Fruit fly (Drosophila melanogaster) whole organism, embryonic: ENCODE results near the gene CG1979.
A peak's percentile ranks its signal among the peaks of the same experiment; 100 is the strongest.

ENCODE experiments used
- Atf6 ChIP-seq: fragments of 200-800 bp; sonication (Bioruptor generic); IDR thresholded peaks from 2 replicates; pipeline ENCODE4 v1.3.6; 2022; ENCODE audit warnings: missing biosample characterization, missing genetic modification characterization
- Awh ChIP-seq: fragments of 200-800 bp; sonication (Bioruptor generic); IDR thresholded peaks from 2 replicates; pipeline ENCODE4, ENCODE4 v1.3.6; 2022; ENCODE audit warnings: missing biosample characterization, missing genetic modification characterization
- Bdp1 ChIP-seq: fragments of 200-800 bp; sonication (Bioruptor generic); optimal IDR thresholded peaks from 3 replicates; lab custom pipeline; 2016; ENCODE audit warnings: missing biosample characterization, missing genetic modification characterization
- CG11093 ChIP-seq: fragments of 200-800 bp; sonication (Bioruptor generic); IDR thresholded peaks from 3 replicates; pipeline ENCODE4 v1.3.6; 2022; ENCODE audit warnings: missing biosample characterization, missing genetic modification characterization
- CG11247 ChIP-seq: fragments of 200-800 bp; sonication (Bioruptor generic); IDR thresholded peaks from 2 replicates; pipeline ENCODE4 v1.3.6; 2022; ENCODE audit warnings: missing biosample characterization, missing genetic modification characterization
- CG11723 ChIP-seq: fragments of 200-800 bp; sonication (Bioruptor generic); optimal IDR thresholded peaks from 2 replicates; lab custom pipeline; 2017; ENCODE audit warnings: missing biosample characterization, mild to moderate bottlenecking, missing genetic modification characterization
- CG12299 ChIP-seq: fragments of 200-800 bp; sonication (Bioruptor generic); optimal IDR thresholded peaks from 2 replicates; lab custom pipeline; 2018; ENCODE audit warnings: missing biosample characterization, mild to moderate bottlenecking, missing genetic modification characterization
- CG1529 ChIP-seq: fragments of 200-800 bp; sonication (Bioruptor generic); optimal IDR thresholded peaks from 3 replicates; lab custom pipeline; 2018; ENCODE audit warnings: missing biosample characterization, missing genetic modification characterization
- CG16779 ChIP-seq: fragments of 200-800 bp; sonication (Bioruptor generic); IDR thresholded peaks from 2 replicates; pipeline ENCODE4 v1.3.6; 2022; ENCODE audit warnings: missing biosample characterization, missing genetic modification characterization
- CG16813 ChIP-seq: fragments of 200-800 bp; sonication (Bioruptor generic); IDR thresholded peaks from 3 replicates; pipeline ENCODE4 v1.3.6; 2022; ENCODE audit warnings: missing biosample characterization, missing genetic modification characterization; ENCODE audit not compliant: partially characterized antibody
- CG17359 ChIP-seq: fragments of 200-800 bp; sonication (Bioruptor generic); optimal IDR thresholded peaks from 3 replicates; lab custom pipeline; 2018; ENCODE audit warnings: missing biosample characterization, mild to moderate bottlenecking, missing genetic modification characterization, moderate library complexity
- CG17385 ChIP-seq: fragments of 200-800 bp; sonication (Bioruptor generic); optimal IDR thresholded peaks from 3 replicates; lab custom pipeline; 2018; ENCODE audit warnings: missing biosample characterization, mild to moderate bottlenecking, missing genetic modification characterization
- CG30020 ChIP-seq: fragments of 200-800 bp; optimal IDR thresholded peaks from 2 replicates; lab custom pipeline; 2019; ENCODE audit warnings: missing biosample characterization, mild to moderate bottlenecking, missing genetic modification characterization, moderate library complexity
- CG31365 ChIP-seq: fragments of 200-800 bp; sonication (Bioruptor generic); optimal IDR thresholded peaks from 2 replicates; lab custom pipeline; 2018; ENCODE audit warnings: missing biosample characterization, mild to moderate bottlenecking, missing genetic modification characterization
- CG4404 ChIP-seq: fragments of 200-800 bp; sonication (Bioruptor generic); IDR thresholded peaks from 2 replicates; pipeline ENCODE4 v1.3.6; 2022; ENCODE audit warnings: missing biosample characterization, missing genetic modification characterization
- CG9215 ChIP-seq: fragments of 200-800 bp; sonication (Bioruptor generic); IDR thresholded peaks from 2 replicates; pipeline ENCODE4 v1.3.6; 2022; ENCODE audit warnings: missing biosample characterization, missing genetic modification characterization
- CTCF ChIP-seq: fragments of 200-800 bp; sonication (Bioruptor generic); optimal IDR thresholded peaks from 2 replicates; lab custom pipeline; 2017; ENCODE audit warnings: missing biosample characterization, mild to moderate bottlenecking, missing genetic modification characterization, moderate library complexity
- Dip2 ChIP-seq: fragments of 200-800 bp; sonication (Bioruptor generic); IDR thresholded peaks from 2 replicates; pipeline ENCODE4 v1.3.6; 2022; ENCODE audit warnings: missing biosample characterization, missing genetic modification characterization
- Dip3 ChIP-seq: fragments of 200-800 bp; sonication (Bioruptor generic); optimal IDR thresholded peaks from 3 replicates; lab custom pipeline; 2016; ENCODE audit warnings: missing biosample characterization, missing genetic modification characterization
- Dref ChIP-seq: fragments of 200-800 bp; sonication (Bioruptor generic); IDR thresholded peaks from 2 replicates; pipeline ENCODE4 v1.3.6; 2022; ENCODE audit warnings: missing biosample characterization, missing genetic modification characterization
- HHEX ChIP-seq: fragments of 200-800 bp; sonication (Bioruptor generic); optimal IDR thresholded peaks from 3 replicates; lab custom pipeline; 2017; ENCODE audit warnings: missing biosample characterization, mild to moderate bottlenecking, missing genetic modification characterization, missing genetic modification reagents
- HLH54F ChIP-seq: fragments of 200-800 bp; sonication (Bioruptor generic); optimal IDR thresholded peaks from 3 replicates; lab custom pipeline; 2016; ENCODE audit warnings: missing biosample characterization, missing genetic modification characterization
- Hand ChIP-seq: fragments of 200-800 bp; sonication (Bioruptor generic); optimal IDR thresholded peaks from 2 replicates; lab custom pipeline; 2017; ENCODE audit warnings: mild to moderate bottlenecking, missing biosample characterization, missing genetic modification reagents, missing genetic modification characterization
- MESR4 ChIP-seq: fragments of 200-800 bp; sonication (Bioruptor generic); optimal IDR thresholded peaks from 2 replicates; lab custom pipeline; 2018; ENCODE audit warnings: missing biosample characterization, mild to moderate bottlenecking, missing genetic modification characterization, moderate library complexity
- Myb ChIP-seq: fragments of 200-800 bp; sonication (Bioruptor generic); optimal IDR thresholded peaks from 2 replicates; lab custom pipeline; 2016; ENCODE audit warnings: missing biosample characterization, missing genetic modification characterization
- Oli ChIP-seq: fragments of 200-800 bp; sonication (Bioruptor generic); optimal IDR thresholded peaks from 2 replicates; lab custom pipeline; 2018; ENCODE audit warnings: missing biosample characterization, mild to moderate bottlenecking, missing genetic modification characterization, moderate library complexity
- Opbp ChIP-seq: fragments of 200-800 bp; sonication (Bioruptor generic); IDR thresholded peaks from 3 replicates; pipeline ENCODE4 v1.3.6; 2022; ENCODE audit warnings: missing biosample characterization, missing genetic modification characterization; ENCODE audit not compliant: partially characterized antibody
- PHDP ChIP-seq: fragments of 200-800 bp; sonication (Bioruptor generic); optimal IDR thresholded peaks from 3 replicates; lab custom pipeline; 2018; ENCODE audit warnings: missing biosample characterization, mild to moderate bottlenecking, missing genetic modification characterization, moderate library complexity
- Poxn ChIP-seq: fragments of 200-800 bp; sonication (Bioruptor generic); IDR thresholded peaks from 2 replicates; pipeline ENCODE4 v1.3.6; 2022; ENCODE audit warnings: missing biosample characterization, missing genetic modification characterization
- Ravus ChIP-seq: fragments of 200-800 bp; sonication (Bioruptor generic); IDR thresholded peaks from 2 replicates; pipeline ENCODE4 v1.3.6; 2022; ENCODE audit warnings: missing biosample characterization, missing genetic modification characterization
- Spps ChIP-seq: fragments of 200-800 bp; sonication (Bioruptor generic); optimal IDR thresholded peaks from 2 replicates; lab custom pipeline; 2018; ENCODE audit warnings: missing biosample characterization, mild to moderate bottlenecking, missing genetic modification characterization
- Stat92E ChIP-seq, 3 experiments: fragments of >200 bp in 2 of 3; fragments of 200-800 bp in 1 of 3; sonication (Bioruptor generic) in 1 of 3; optimal IDR thresholded peaks; 2 replicates each; lab custom pipeline; 2017 to 2019; ENCODE audit warnings: missing biosample characterization in 3 of 3, missing genetic modification characterization in 3 of 3, mild to moderate bottlenecking in 1 of 3, moderate library complexity in 1 of 3
- al ChIP-seq: fragments of 200-800 bp; sonication (Bioruptor generic); IDR thresholded peaks from 2 replicates; pipeline ENCODE4 v1.3.6; 2022; ENCODE audit warnings: missing biosample characterization, missing genetic modification characterization
- ase ChIP-seq: fragments of 200-800 bp; sonication (Bioruptor generic); IDR thresholded peaks from 3 replicates; pipeline ENCODE4 v1.3.6; 2022; ENCODE audit warnings: missing biosample characterization, missing genetic modification characterization
- caup ChIP-seq: fragments of 200-800 bp; sonication (Bioruptor generic); optimal IDR thresholded peaks from 3 replicates; lab custom pipeline; 2017; ENCODE audit warnings: missing biosample characterization, mild to moderate bottlenecking, missing genetic modification characterization, moderate library complexity; ENCODE audit not compliant: severe bottlenecking
- cg ChIP-seq: fragments of 200-800 bp; sonication (Bioruptor generic); optimal IDR thresholded peaks from 3 replicates; lab custom pipeline; 2019; ENCODE audit warnings: missing biosample characterization, mild to moderate bottlenecking, missing genetic modification characterization, moderate library complexity
- ci ChIP-seq: fragments of 200-800 bp; sonication (Bioruptor generic); IDR thresholded peaks from 3 replicates; pipeline ENCODE4 v1.3.6; 2022; ENCODE audit warnings: missing biosample characterization, missing genetic modification characterization
- da ChIP-seq: fragments of 200-800 bp; sonication (Bioruptor generic); optimal IDR thresholded peaks from 2 replicates; lab custom pipeline; 2016; ENCODE audit warnings: missing biosample characterization, missing genetic modification characterization
- dpn ChIP-seq, 2 experiments: fragments of 200-800 bp; sonication (Bioruptor generic); optimal IDR thresholded peaks; 3 replicates each; lab custom pipeline; 2016; ENCODE audit warnings: missing biosample characterization in 2 of 2, missing genetic modification characterization in 2 of 2
- gcm ChIP-seq: fragments of 200-800 bp; sonication (Bioruptor generic); optimal IDR thresholded peaks from 2 replicates; lab custom pipeline; 2019; ENCODE audit warnings: missing biosample characterization, mild to moderate bottlenecking, missing genetic modification characterization, moderate library complexity
- hb ChIP-seq: fragments of 200-800 bp; sonication (Bioruptor generic); IDR thresholded peaks from 3 replicates; pipeline ENCODE4 v1.3.6; 2022; ENCODE audit warnings: missing biosample characterization, missing genetic modification characterization; ENCODE audit not compliant: partially characterized antibody
- kay ChIP-seq: fragments of 200-800 bp; sonication (Bioruptor generic); optimal IDR thresholded peaks from 2 replicates; lab custom pipeline; 2016; ENCODE audit warnings: missing biosample characterization, missing genetic modification characterization
- lilli ChIP-seq: fragments of 200-800 bp; sonication (Bioruptor generic); optimal IDR thresholded peaks from 3 replicates; lab custom pipeline; 2016; ENCODE audit warnings: missing biosample characterization, missing genetic modification characterization
- nerfin-1 ChIP-seq: fragments of 200-800 bp; sonication (Bioruptor generic); optimal IDR thresholded peaks from 3 replicates; lab custom pipeline; 2019; ENCODE audit warnings: missing biosample characterization, mild to moderate bottlenecking, missing genetic modification characterization, moderate library complexity
- pb ChIP-seq: fragments of 200-800 bp; sonication (Bioruptor generic); optimal IDR thresholded peaks from 3 replicates; lab custom pipeline; 2016; ENCODE audit warnings: missing biosample characterization, missing genetic modification characterization
- pho ChIP-seq: fragments of 200-800 bp; sonication (Bioruptor generic); optimal IDR thresholded peaks from 2 replicates; lab custom pipeline; 2016; ENCODE audit warnings: missing biosample characterization, missing genetic modification characterization
- phol ChIP-seq: fragments of 200-800 bp; sonication (Bioruptor generic); optimal IDR thresholded peaks from 3 replicates; lab custom pipeline; 2018; ENCODE audit warnings: missing biosample characterization, mild to moderate bottlenecking, missing genetic modification characterization, moderate library complexity
- ro ChIP-seq: fragments of 200-800 bp; sonication (Bioruptor generic); IDR thresholded peaks from 2 replicates; pipeline ENCODE4 v1.3.6; 2022; ENCODE audit warnings: missing biosample characterization, missing genetic modification characterization
- schlank ChIP-seq: fragments of 200-800 bp; sonication (Bioruptor generic); optimal IDR thresholded peaks from 2 replicates; lab custom pipeline; 2018; ENCODE audit warnings: missing biosample characterization, mild to moderate bottlenecking, missing genetic modification characterization
- sens ChIP-seq: fragments of 200-800 bp; sonication (Bioruptor generic); peaks from one replicate; lab custom pipeline; 2016; ENCODE audit warnings: missing biosample characterization, missing genetic modification characterization
- seq ChIP-seq: fragments of 200-800 bp; sonication (Bioruptor generic); IDR thresholded peaks from 2 replicates; pipeline ENCODE4 v1.3.6; 2022; ENCODE audit warnings: missing biosample characterization, missing genetic modification characterization
- sr ChIP-seq: fragments of 200-800 bp; sonication (Bioruptor generic); IDR thresholded peaks from 3 replicates; pipeline ENCODE4 v1.3.6; 2022; ENCODE audit warnings: missing biosample characterization, missing genetic modification characterization
- tin ChIP-seq: fragments of 200-800 bp; sonication (Bioruptor generic); optimal IDR thresholded peaks from 3 replicates; lab custom pipeline; 2016; ENCODE audit warnings: missing biosample characterization, missing genetic modification characterization

The CG1979 gene

DNA sequence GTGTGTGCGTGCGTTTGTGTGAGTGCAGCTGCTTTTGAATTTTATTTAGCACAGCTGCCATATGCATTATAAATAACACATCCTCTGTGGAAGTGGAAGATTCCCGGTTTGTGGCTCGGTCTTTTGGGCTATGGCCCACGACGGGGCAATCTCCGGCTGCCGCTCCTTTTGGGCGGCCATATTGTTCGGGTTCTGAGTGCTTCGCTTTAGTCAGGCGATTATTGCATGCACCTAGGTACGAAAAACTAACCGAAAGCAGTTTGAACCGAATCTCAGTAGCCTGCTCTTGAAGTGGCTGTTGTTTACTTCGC lies 20.7 kb downstream of the CG1979 start:
- TF ChIP-seq caup (GFP tag; lab: Kevin White, UChicago) (no peak), phol (tag; lab: Kevin White, UChicago) (peak; percentile 50), CG12299 (tag; lab: Kevin White, UChicago) (peak; percentile 37), sens (peak; percentile 52), CG4404 (GFP tag; lab: Robert Waterston, UW) (no peak), kay (GFP tag; lab: Kevin White, UChicago) (no peak), Awh (GFP tag; lab: Robert Waterston, UW) (no peak), CG31365 (tag; lab: Kevin White, UChicago) (no peak), tin (GFP tag; lab: Kevin White, UChicago) (no peak), CG16813 (GFP tag; lab: Robert Waterston, UW) (no peak), cg (GFP tag; lab: Kevin White, UChicago) (peak; percentile 57), CG1529 (GFP tag; lab: Kevin White, UChicago) (no peak), CG11723 (GFP tag; lab: Kevin White, UChicago) (no peak), pb (GFP tag; lab: Kevin White, UChicago) (no peak), seq (no peak), ro (GFP tag; lab: Robert Waterston, UW) (no peak), Atf6 (no peak), Hand (peak; percentile 28), Dip2 (GFP tag; lab: Robert Waterston, UW) (no peak), da (GFP tag; lab: Kevin White, UChicago) (peak; percentile 14), lilli (GFP tag; lab: Kevin White, UChicago) (no peak), gcm (no peak), Opbp (GFP tag; lab: Robert Waterston, UW) (no peak), MESR4 (GFP tag; lab: Kevin White, UChicago) (peak; percentile 2), Myb (GFP tag; lab: Kevin White, UChicago) (no peak), CG17359 (tag; lab: Kevin White, UChicago) (no peak), sr (GFP tag; lab: Robert Waterston, UW) (no peak), CG17385 (GFP tag; lab: Kevin White, UChicago) (no peak), ci (GFP tag; lab: Robert Waterston, UW) (no peak)

DNA sequence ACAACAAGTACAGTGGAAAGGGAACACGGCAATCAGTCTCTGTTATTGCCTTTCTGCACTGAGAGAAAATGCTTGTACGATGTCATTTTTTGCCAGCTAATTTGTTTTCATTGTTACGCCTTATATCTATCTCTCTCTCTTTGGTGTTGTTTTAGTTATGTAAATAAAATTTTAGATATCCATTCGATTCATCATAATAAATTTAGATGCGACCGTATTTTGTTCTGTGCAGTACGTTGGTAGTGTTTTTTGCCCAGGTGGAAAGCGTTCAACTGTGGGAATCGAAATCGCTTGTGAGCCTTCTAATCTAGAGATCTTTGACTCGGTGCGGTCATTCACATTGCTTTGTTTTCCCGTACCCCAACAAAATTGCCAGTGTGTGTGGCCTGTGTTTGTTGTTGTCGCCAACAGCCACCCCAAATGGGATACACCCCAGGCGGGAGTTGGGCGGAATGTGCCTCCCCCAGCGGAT lies 21.4 kb downstream of the CG1979 start:
- TF ChIP-seq hb (GFP tag; lab: Robert Waterston, UW) (no peak), ase (GFP tag; lab: Robert Waterston, UW) (no peak), nerfin-1 (tag; lab: Kevin White, UChicago) (peak; percentile 83), al (GFP tag; lab: Robert Waterston, UW) (no peak), CG11247 (GFP tag; lab: Robert Waterston, UW) (no peak), cg (GFP tag; lab: Kevin White, UChicago) (no peak), CG9215 (GFP tag; lab: Robert Waterston, UW) (no peak), Bdp1 (GFP tag; lab: Kevin White, UChicago) (peak; percentile 79), Poxn (GFP tag; lab: Robert Waterston, UW) (no peak), Dref (GFP tag; lab: Robert Waterston, UW) (no peak), CG30020 (tag; lab: Kevin White, UChicago) (peak; percentile 42), pho (GFP tag; lab: Kevin White, UChicago) (peak; percentile 89), dpn (GFP tag; optimal IDR thresholded peaks at IDR 0.05; lab: Kevin White, UChicago) (peak; percentile 89 to 93), Spps (tag; lab: Kevin White, UChicago) (peak; percentile 73), schlank (tag; lab: Kevin White, UChicago) (peak; percentile 64), Dip3 (peak; percentile 86), Oli (tag; lab: Kevin White, UChicago) (peak; percentile 90), CG11093 (GFP tag; lab: Robert Waterston, UW) (peak; percentile 84), Ravus (GFP tag; lab: Robert Waterston, UW) (no peak), Stat92E (GFP tag; optimal IDR thresholded peaks at IDR 0.05; lab: Kevin White, UChicago) (peak in 1 of 3 experiments; percentile 62), HLH54F (peak; percentile 89), PHDP (tag; lab: Kevin White, UChicago) (peak; percentile 90), HHEX (GFP tag; lab: Kevin White, UChicago) (peak; percentile 86), CTCF (GFP tag; lab: Kevin White, UChicago) (peak; percentile 64), CG16779 (no peak)
